Fruit fly (Drosophila melanogaster): ENCODE results near the gene Cpr78Cb.

- TF ChIP-seq Ets21C (GFP tag; optimal IDR thresholded peaks at IDR 0.05) (no peak), esn (GFP tag; optimal IDR thresholded peaks at IDR 0.05) (no peak), Eip75B (GFP tag; optimal IDR thresholded peaks at IDR 0.05) (no peak), CG8319 (GFP tag; optimal IDR thresholded peaks at IDR 0.05) (no peak), CG6854 (GFP tag; optimal IDR thresholded peaks at IDR 0.05) (no peak), CG4318 (GFP tag; optimal IDR thresholded peaks at IDR 0.05) (no peak), svp (GFP tag) (no peak), CG3032 (tag; optimal IDR thresholded peaks at IDR 0.05) (no peak), eg (GFP tag; IDR thresholded peaks at IDR 0.05) (no peak), lz (GFP tag; optimal IDR thresholded peaks at IDR 0.05) (no peak), Sox15 (GFP tag; optimal IDR thresholded peaks at IDR 0.05) (no peak), salr (GFP tag; optimal IDR thresholded peaks at IDR 0.05) (no peak)
Observed at dm6 chr3L:21324724-21325123, 30.4 kb downstream of the Cpr78Cb start.
